Worm (Caenorhabditis elegans) whole organism, early embryonic: ENCODE measurements around the gene T03E6.8.

ENCODE experiments used
- B0310.2 ChIP-seq: sonication (generic microtip); optimal IDR thresholded peaks from 2 replicates; lab custom pipeline; 2016; ENCODE audit warnings: mild to moderate bottlenecking, missing genetic modification characterization, missing compliant biosample characterization
- F13C5.2 ChIP-seq: sonication (generic microtip); optimal IDR thresholded peaks from 2 replicates; lab custom pipeline; 2017; ENCODE audit warnings: mild to moderate bottlenecking, missing genetic modification characterization, inconsistent platforms, missing compliant biosample characterization
- aly-1 ChIP-seq: sonication (generic microtip); optimal IDR thresholded peaks from 2 replicates; lab custom pipeline; 2016; ENCODE audit warnings: missing genetic modification characterization, missing compliant biosample characterization
- ama-1 ChIP-seq: fragments of 150-350 bp; optimal IDR thresholded peaks from 2 replicates; lab custom pipeline; 2014
- flt-1 ChIP-seq: fragments of 200-800 bp; sonication (Bioruptor generic); IDR thresholded peaks from 2 replicates; pipeline ENCODE4 v1.3.6; 2022; ENCODE audit warnings: missing genetic modification characterization, missing compliant biosample characterization
- hmg-4 ChIP-seq: fragments of 200-800 bp; sonication (Bioruptor generic); optimal IDR thresholded peaks from 2 replicates; lab custom pipeline; 2018; ENCODE audit warnings: mild to moderate bottlenecking, missing genetic modification characterization, missing compliant biosample characterization
- scrt-1 ChIP-seq: fragments of 200-800 bp; sonication (Bioruptor generic); IDR thresholded peaks from 2 replicates; pipeline ENCODE4 v1.3.6; 2022; ENCODE audit warnings: missing genetic modification characterization, missing compliant biosample characterization
- sea-1 ChIP-seq: fragments of 200-800 bp; sonication (Bioruptor generic); conservative IDR thresholded peaks from 2 replicates; pipeline ENCODE4 v1.3.6; 2022; ENCODE audit warnings: missing genetic modification characterization, missing compliant biosample characterization
- tbx-11 ChIP-seq: fragments of 200-800 bp; sonication (Bioruptor generic); IDR thresholded peaks from 2 replicates; pipeline ENCODE4 v1.3.6; 2022; ENCODE audit warnings: missing genetic modification characterization, missing compliant biosample characterization
- tbx-37 ChIP-seq: fragments of 200-800 bp; sonication (Bioruptor generic); conservative IDR thresholded peaks from 2 replicates; pipeline ENCODE4 v1.3.6; 2022; ENCODE audit warnings: missing genetic modification reagents, missing genetic modification characterization, missing compliant biosample characterization
- tra-4 ChIP-seq: sonication (generic microtip); optimal IDR thresholded peaks from 2 replicates; lab custom pipeline; 2017; ENCODE audit warnings: missing genetic modification characterization, missing compliant biosample characterization

DNA sequence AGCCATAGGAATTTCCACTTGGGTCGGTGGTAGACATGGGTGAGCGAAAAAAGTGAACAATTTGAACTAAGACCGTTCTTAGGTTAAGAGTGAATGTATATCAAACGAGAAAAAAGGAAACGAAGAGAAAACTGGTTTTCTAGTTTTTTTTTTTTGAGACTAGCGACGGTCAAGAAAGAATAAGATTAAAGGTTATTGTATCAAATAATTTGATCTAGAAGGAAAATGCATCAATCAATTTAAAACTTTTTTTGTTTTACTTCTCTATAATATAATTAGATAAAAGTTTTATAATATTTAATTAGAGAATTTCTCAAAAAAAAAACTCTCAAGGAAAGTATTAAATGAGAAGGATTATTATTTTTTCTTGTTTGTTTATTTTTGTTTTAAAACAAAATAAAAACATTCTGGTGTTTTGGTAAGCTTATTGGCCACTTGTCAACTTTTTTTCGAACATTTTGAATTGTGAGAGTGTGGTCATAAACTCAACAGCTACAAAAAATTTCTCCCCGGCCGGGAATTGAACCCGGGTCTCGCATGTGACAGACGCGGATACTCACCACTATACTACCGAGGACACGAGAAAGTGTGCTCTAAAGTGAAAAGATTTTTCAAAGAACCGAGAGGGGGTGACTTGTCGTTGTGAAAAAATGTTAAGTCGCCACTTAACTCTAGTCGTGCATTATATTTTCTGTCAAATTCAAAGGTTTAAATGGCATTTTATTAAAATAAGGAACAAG lies 42.4 kb upstream of the T03E6.8 start, which contains the start of gene W06G6.17:
- TF ChIP-seq tbx-11 (no peak), ama-1 (lab: Kevin White, UChicago) (no peak), aly-1 (tag; lab: Kevin White, UChicago) (no peak), tbx-37 (GFP tag; lab: Robert Waterston, UW) (no peak), F13C5.2 (tag; lab: Kevin White, UChicago) (no peak), flt-1 (GFP tag; lab: Robert Waterston, UW) (no peak), hmg-4 (GFP tag; lab: Kevin White, UChicago) (no peak), tra-4 (tag; lab: Kevin White, UChicago) (no peak), B0310.2 (tag; lab: Kevin White, UChicago) (no peak), sea-1 (GFP tag; lab: Robert Waterston, UW) (no peak), scrt-1 (GFP tag; lab: Robert Waterston, UW) (no peak)
